Fruit fly (Drosophila melanogaster) whole organism, embryonic: Measurements from ENCODE around the gene E2f1.

Experiments
- Abd-B ChIP-seq: fragments of 200-800 bp; sonication (Bioruptor generic); optimal IDR thresholded peaks from 2 replicates; lab custom pipeline; 2018; ENCODE audit warnings: missing biosample characterization, mild to moderate bottlenecking, missing genetic modification characterization, moderate library complexity
- Asciz ChIP-seq: fragments of 200-800 bp; sonication (Bioruptor generic); optimal IDR thresholded peaks from 2 replicates; lab custom pipeline; 2017; ENCODE audit warnings: missing biosample characterization, mild to moderate bottlenecking, missing genetic modification characterization, missing genetic modification reagents
- B-H1 ChIP-seq: fragments of 200-800 bp; sonication (Bioruptor generic); IDR thresholded peaks from 3 replicates; pipeline ENCODE4 v1.3.6; 2022; ENCODE audit warnings: missing biosample characterization, missing genetic modification characterization
- Bteb2 ChIP-seq: fragments of 200-800 bp; sonication (Bioruptor generic); optimal IDR thresholded peaks from 2 replicates; lab custom pipeline; 2016; ENCODE audit warnings: missing biosample characterization, missing genetic modification characterization
- CG11085 ChIP-seq: fragments of 200-800 bp; sonication (Bioruptor generic); IDR thresholded peaks from 2 replicates; pipeline ENCODE4 v1.3.6; 2022; ENCODE audit warnings: missing biosample characterization, missing genetic modification characterization
- CG15696 ChIP-seq: fragments of 200-800 bp; sonication (Bioruptor generic); optimal IDR thresholded peaks from 2 replicates; lab custom pipeline; 2019; ENCODE audit warnings: missing biosample characterization, mild to moderate bottlenecking, missing genetic modification characterization, moderate library complexity
- CG18599 ChIP-seq: fragments of 200-800 bp; sonication (Bioruptor generic); optimal IDR thresholded peaks from 3 replicates; lab custom pipeline; 2017; ENCODE audit warnings: missing biosample characterization, missing genetic modification characterization, mild to moderate bottlenecking, moderate library complexity, missing genetic modification reagents
- CG2199 ChIP-seq: fragments of 200-800 bp; sonication (Bioruptor generic); IDR thresholded peaks from 3 replicates; pipeline ENCODE4 v1.3.6; 2022; ENCODE audit warnings: missing biosample characterization, missing genetic modification characterization
- CG31388 ChIP-seq: fragments of 200-800 bp; sonication (Bioruptor generic); optimal IDR thresholded peaks from 2 replicates; lab custom pipeline; 2016; ENCODE audit warnings: missing biosample characterization, missing genetic modification characterization
- CG4820 ChIP-seq: fragments of 200-800 bp; sonication (Bioruptor generic); optimal IDR thresholded peaks from 3 replicates; lab custom pipeline; 2016; ENCODE audit warnings: missing biosample characterization, missing genetic modification characterization
- CG5180 ChIP-seq: fragments of 200-800 bp; sonication (Bioruptor generic); optimal IDR thresholded peaks from 3 replicates; lab custom pipeline; 2017; ENCODE audit warnings: missing biosample characterization, missing genetic modification characterization, mild to moderate bottlenecking, moderate library complexity, missing genetic modification reagents
- CG6175 ChIP-seq: fragments of 200-800 bp; sonication (Bioruptor generic); IDR thresholded peaks from 3 replicates; pipeline ENCODE4 v1.3.6; 2022; ENCODE audit warnings: missing biosample characterization, missing genetic modification characterization
- CG7357 ChIP-seq: fragments of 200-800 bp; sonication (Bioruptor generic); IDR thresholded peaks from 3 replicates; pipeline ENCODE4 v1.3.6; 2022; ENCODE audit warnings: missing biosample characterization, missing genetic modification characterization
- CG7963 ChIP-seq: fragments of 200-800 bp; sonication (Bioruptor generic); IDR thresholded peaks from 3 replicates; pipeline ENCODE4 v1.3.6; 2022; ENCODE audit warnings: missing biosample characterization, missing genetic modification characterization; ENCODE audit not compliant: partially characterized antibody
- CG8089 ChIP-seq: fragments of 200-800 bp; sonication (Bioruptor generic); optimal IDR thresholded peaks from 3 replicates; lab custom pipeline; 2016; ENCODE audit warnings: missing biosample characterization, missing genetic modification characterization
- CG8924 ChIP-seq: fragments of 200-800 bp; optimal IDR thresholded peaks from 3 replicates; lab custom pipeline; 2019; ENCODE audit warnings: missing biosample characterization, mild to moderate bottlenecking, missing genetic modification characterization, moderate library complexity
- CG8944 ChIP-seq: fragments of 200-800 bp; sonication (Bioruptor generic); optimal IDR thresholded peaks from 3 replicates; lab custom pipeline; 2016; ENCODE audit warnings: missing biosample characterization, missing genetic modification characterization
- Dll ChIP-seq: fragments of 200-800 bp; sonication (Bioruptor generic); IDR thresholded peaks from 4 replicates; pipeline ENCODE4 v1.3.6; 2022; ENCODE audit warnings: missing biosample characterization, missing genetic modification characterization; ENCODE audit not compliant: partially characterized antibody
- Doc3 ChIP-seq: fragments of 200-800 bp; sonication (Bioruptor generic); IDR thresholded peaks from 3 replicates; pipeline ENCODE4 v1.3.6; 2022; ENCODE audit warnings: missing biosample characterization, missing genetic modification characterization; ENCODE audit not compliant: partially characterized antibody
- Dp ChIP-seq: fragments of 200-800 bp; sonication (Bioruptor generic); optimal IDR thresholded peaks from 2 replicates; lab custom pipeline; 2018; ENCODE audit warnings: missing biosample characterization, mild to moderate bottlenecking, missing genetic modification characterization, moderate library complexity
- Ets97D ChIP-seq: fragments of 200-800 bp; sonication (Bioruptor generic); optimal IDR thresholded peaks from 3 replicates; lab custom pipeline; 2016; ENCODE audit warnings: missing biosample characterization, missing genetic modification characterization
- HmgD ChIP-seq: fragments of 200-800 bp; sonication (Bioruptor generic); optimal IDR thresholded peaks from 3 replicates; lab custom pipeline; 2016; ENCODE audit warnings: missing biosample characterization, missing genetic modification characterization
- Jarid2 ChIP-seq: fragments of 200-800 bp; sonication (Bioruptor generic); optimal IDR thresholded peaks from 3 replicates; lab custom pipeline; 2017; ENCODE audit warnings: mild to moderate bottlenecking, missing biosample characterization, missing genetic modification reagents, missing genetic modification characterization
- MBD-R2 ChIP-seq: fragments of 200-800 bp; sonication (Bioruptor generic); IDR thresholded peaks from 2 replicates; pipeline ENCODE4 v1.3.6; 2022; ENCODE audit warnings: missing biosample characterization, missing genetic modification characterization
- Meics ChIP-seq: fragments of 200-800 bp; sonication (Bioruptor generic); optimal IDR thresholded peaks from 2 replicates; lab custom pipeline; 2017; ENCODE audit warnings: missing biosample characterization, mild to moderate bottlenecking, missing genetic modification characterization
- Mes4 ChIP-seq: fragments of 200-800 bp; sonication (Bioruptor generic); optimal IDR thresholded peaks from 2 replicates; lab custom pipeline; 2016; ENCODE audit warnings: missing biosample characterization, missing genetic modification characterization
- NC2β ChIP-seq: fragments of 200-800 bp; sonication (Bioruptor generic); optimal IDR thresholded peaks from 2 replicates; lab custom pipeline; 2016; ENCODE audit warnings: missing biosample characterization, missing genetic modification characterization
- Oli ChIP-seq: fragments of 200-800 bp; sonication (Bioruptor generic); optimal IDR thresholded peaks from 2 replicates; lab custom pipeline; 2018; ENCODE audit warnings: missing biosample characterization, mild to moderate bottlenecking, missing genetic modification characterization, moderate library complexity
- Opbp ChIP-seq: fragments of 200-800 bp; sonication (Bioruptor generic); IDR thresholded peaks from 3 replicates; pipeline ENCODE4 v1.3.6; 2022; ENCODE audit warnings: missing biosample characterization, missing genetic modification characterization; ENCODE audit not compliant: partially characterized antibody
- Stat92E ChIP-seq, 3 experiments: fragments of >200 bp in 2 of 3; fragments of 200-800 bp in 1 of 3; sonication (Bioruptor generic) in 1 of 3; optimal IDR thresholded peaks; 2 replicates each; lab custom pipeline; 2017 to 2019; ENCODE audit warnings: missing biosample characterization in 3 of 3, missing genetic modification characterization in 3 of 3, mild to moderate bottlenecking in 1 of 3, moderate library complexity in 1 of 3
- amos ChIP-seq: fragments of 200-800 bp; sonication (Bioruptor generic); IDR thresholded peaks from 2 replicates; pipeline ENCODE4 v1.3.6; 2022; ENCODE audit warnings: missing biosample characterization, missing genetic modification characterization; ENCODE audit not compliant: partially characterized antibody
- aop ChIP-seq: fragments of 200-800 bp; sonication (Bioruptor generic); IDR thresholded peaks from 2 replicates; pipeline ENCODE4 v1.3.6; 2022; ENCODE audit warnings: missing biosample characterization, missing genetic modification characterization
- ase ChIP-seq: fragments of 200-800 bp; sonication (Bioruptor generic); IDR thresholded peaks from 3 replicates; pipeline ENCODE4 v1.3.6; 2022; ENCODE audit warnings: missing biosample characterization, missing genetic modification characterization
- bab2 ChIP-seq: fragments of 200-800 bp; sonication (Bioruptor generic); optimal IDR thresholded peaks from 2 replicates; lab custom pipeline; 2016; ENCODE audit warnings: missing biosample characterization, missing genetic modification characterization
- cad ChIP-seq: fragments of >200 bp; optimal IDR thresholded peaks from 2 replicates; lab custom pipeline; 2017; ENCODE audit warnings: missing biosample characterization, missing genetic modification characterization
- cas ChIP-seq: fragments of 200-800 bp; sonication (Bioruptor generic); IDR thresholded peaks from 2 replicates; pipeline ENCODE4 v1.3.6; 2022; ENCODE audit warnings: missing biosample characterization, missing genetic modification characterization
- caup ChIP-seq: fragments of 200-800 bp; sonication (Bioruptor generic); optimal IDR thresholded peaks from 3 replicates; lab custom pipeline; 2017; ENCODE audit warnings: missing biosample characterization, mild to moderate bottlenecking, missing genetic modification characterization, moderate library complexity; ENCODE audit not compliant: severe bottlenecking
- chm ChIP-seq: fragments of 200-800 bp; sonication (Bioruptor generic); IDR thresholded peaks from 2 replicates; pipeline ENCODE4 v1.3.6; 2022; ENCODE audit warnings: missing biosample characterization, missing genetic modification characterization
- crc ChIP-seq: fragments of 200-800 bp; sonication (Bioruptor generic); optimal IDR thresholded peaks from 2 replicates; lab custom pipeline; 2016; ENCODE audit warnings: missing biosample characterization, missing genetic modification characterization
- fd64A ChIP-seq: fragments of 200-800 bp; sonication (Bioruptor generic); optimal IDR thresholded peaks from 3 replicates; lab custom pipeline; 2018; ENCODE audit warnings: missing biosample characterization, mild to moderate bottlenecking, missing genetic modification characterization
- gfzf ChIP-seq: fragments of 200-800 bp; sonication (Bioruptor generic); optimal IDR thresholded peaks from 2 replicates; lab custom pipeline; 2016; ENCODE audit warnings: missing biosample characterization, mild to moderate bottlenecking, missing genetic modification characterization, moderate library complexity
- grn ChIP-seq: fragments of 200-800 bp; sonication (Bioruptor generic); optimal IDR thresholded peaks from 3 replicates; lab custom pipeline; 2017; ENCODE audit warnings: missing biosample characterization, missing genetic modification characterization
- gro ChIP-seq: fragments of 200-800 bp; sonication (Bioruptor generic); optimal IDR thresholded peaks from 2 replicates; lab custom pipeline; 2016; ENCODE audit warnings: missing biosample characterization, missing genetic modification characterization
- lola ChIP-seq, 3 experiments: fragments of >200 bp in 2 of 3; fragments of 200-800 bp in 1 of 3; sonication (Bioruptor generic) in 1 of 3; optimal IDR thresholded peaks; 2 replicates each; lab custom pipeline; 2017 to 2019; ENCODE audit warnings: missing biosample characterization in 3 of 3, missing genetic modification characterization in 3 of 3, mild to moderate bottlenecking in 1 of 3, moderate library complexity in 1 of 3
- nau ChIP-seq: fragments of 200-800 bp; sonication (Bioruptor generic); optimal IDR thresholded peaks from 3 replicates; lab custom pipeline; 2017; ENCODE audit warnings: missing biosample characterization, mild to moderate bottlenecking, missing genetic modification characterization, missing genetic modification reagents
- odd ChIP-seq: fragments of 200-800 bp; sonication (Bioruptor generic); optimal IDR thresholded peaks from 2 replicates; lab custom pipeline; 2017; ENCODE audit warnings: missing biosample characterization, mild to moderate bottlenecking, missing genetic modification characterization
- salm ChIP-seq: fragments of 200-800 bp; sonication (Bioruptor generic); optimal IDR thresholded peaks from 2 replicates; lab custom pipeline; 2018; ENCODE audit warnings: missing biosample characterization, mild to moderate bottlenecking, missing genetic modification characterization
- slp2 ChIP-seq: fragments of 200-800 bp; sonication (Bioruptor generic); optimal IDR thresholded peaks from 2 replicates; lab custom pipeline; 2016; ENCODE audit warnings: missing biosample characterization, missing genetic modification characterization
- ssp ChIP-seq: fragments of 200-800 bp; sonication (Bioruptor generic); IDR thresholded peaks from 2 replicates; pipeline ENCODE4 v1.3.6; 2022; ENCODE audit warnings: missing biosample characterization, missing genetic modification characterization
- usp ChIP-seq: fragments of >200 bp; optimal IDR thresholded peaks from 2 replicates; lab custom pipeline; 2017; ENCODE audit warnings: missing biosample characterization, missing genetic modification characterization

The E2f1 gene

DNA sequence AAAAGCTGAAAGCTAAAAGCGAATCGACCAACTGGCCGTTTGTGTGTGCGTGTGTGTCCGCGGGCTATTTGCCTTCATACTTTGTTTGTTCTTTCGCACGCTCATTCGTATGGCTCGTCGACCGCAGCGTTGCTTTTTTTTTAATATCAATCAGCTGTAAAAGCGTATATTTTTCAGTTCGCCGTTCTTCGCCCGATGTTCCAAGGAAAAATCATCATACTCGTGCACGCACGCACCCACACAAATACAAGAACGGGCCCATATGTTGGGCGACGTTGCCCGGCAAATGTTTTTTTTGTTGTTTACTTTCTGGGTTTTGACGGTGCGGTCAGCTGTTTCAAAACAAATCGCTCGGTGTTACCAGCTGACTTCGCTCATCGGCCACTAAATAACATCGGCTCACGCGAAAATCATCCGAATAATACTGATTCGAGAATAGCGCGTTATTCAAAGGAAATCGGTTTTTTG is at the start of gene E2f1 (continued):
- TF ChIP-seq Jarid2 (GFP tag; lab: Kevin White, UChicago) (no peak), chm (GFP tag; lab: Robert Waterston, UW) (peak; percentile 40; the same call in 1 of the 2 replicates), slp2 (no peak), Oli (tag; lab: Kevin White, UChicago) (no peak), CG18599 (GFP tag; lab: Kevin White, UChicago) (no peak), usp (GFP tag; lab: Kevin White, UChicago) (no peak), Dp (GFP tag; lab: Kevin White, UChicago) (peak; percentile 87), CG5180 (peak; percentile 39), amos (GFP tag; lab: Robert Waterston, UW) (peak; percentile 87), Meics (GFP tag; lab: Kevin White, UChicago) (peak; percentile 6), Abd-B (GFP tag; lab: Kevin White, UChicago) (no peak), Mes4 (no peak), CG8924 (peak; percentile 18), CG8089 (GFP tag; lab: Kevin White, UChicago) (no peak), Asciz (GFP tag; lab: Kevin White, UChicago) (no peak), Doc3 (peak; percentile 50; the same call in 2 of the 3 replicates), caup (GFP tag; lab: Kevin White, UChicago) (no peak), CG4820 (GFP tag; lab: Kevin White, UChicago) (no peak), bab2 (no peak), Stat92E (GFP tag; optimal IDR thresholded peaks at IDR 0.05; lab: Kevin White, UChicago) (peak in 1 of 3 experiments; percentile 35), MBD-R2 (GFP tag; lab: Robert Waterston, UW) (peak; percentile 56; the same call in 1 of the 2 replicates), CG11085 (GFP tag; lab: Robert Waterston, UW) (no peak), CG2199 (GFP tag; lab: Robert Waterston, UW) (0 out of 3 replicates have a peak, but pooled peaks have one; percentile 62), salm (tag; lab: Kevin White, UChicago) (no peak), crc (GFP tag; lab: Kevin White, UChicago) (no peak), cas (GFP tag; lab: Robert Waterston, UW) (no peak), nau (peak; percentile 54), ssp (no peak), CG7963 (0 out of 3 replicates have a peak, but pooled peaks have one; percentile 7), NC2β (GFP tag; lab: Kevin White, UChicago) (no peak), cad (GFP tag; lab: Kevin White, UChicago) (no peak), CG31388 (GFP tag; lab: Kevin White, UChicago) (no peak), ase (no peak), fd64A (GFP tag; lab: Kevin White, UChicago) (no peak), Bteb2 (GFP tag; lab: Kevin White, UChicago) (no peak), CG6175 (GFP tag; lab: Robert Waterston, UW) (no peak), HmgD (no peak), gfzf (GFP tag; lab: Kevin White, UChicago) (peak; percentile 96), lola (GFP tag; optimal IDR thresholded peaks at IDR 0.05; lab: Kevin White, UChicago) (no peak), odd (GFP tag; lab: Kevin White, UChicago) (no peak), CG15696 (tag; lab: Kevin White, UChicago) (no peak), Ets97D (GFP tag; lab: Kevin White, UChicago) (peak; percentile 76), aop (no peak), CG8944 (GFP tag; lab: Kevin White, UChicago) (no peak), gro (GFP tag; lab: Kevin White, UChicago) (no peak), B-H1 (GFP tag; lab: Robert Waterston, UW) (no peak), Dll (GFP tag; lab: Robert Waterston, UW) (peak; percentile 75), Opbp (GFP tag; lab: Robert Waterston, UW) (peak; percentile 89), grn (GFP tag; lab: Kevin White, UChicago) (no peak), CG7357 (GFP tag; lab: Robert Waterston, UW) (no peak)
